Worm (Caenorhabditis elegans): ENCODE measurements around the gene swt-7.

Gene swt-7

ce11 chrV:5035058-5035457 lies 4.4 kb upstream of the swt-7 start, which contains the start of gene K11D12.6:
Gene K11D12.6, minus strand, starts transcription at chrV:5035158.
- TF ChIP-seq nhr-42 (GFP tag; IDR thresholded peaks at IDR 0.05) (no peak), jun-1 (tag; optimal IDR thresholded peaks at IDR 0.05) (no peak), madf-5 (GFP tag; IDR thresholded peaks at IDR 0.05) (no peak), Y48G9A.11 (GFP tag; IDR thresholded peaks at IDR 0.05) (no peak), ces-1 (GFP tag; optimal IDR thresholded peaks at IDR 0.05) (no peak), saeg-2 (GFP tag; IDR thresholded peaks at IDR 0.05) (no peak), php-3 (GFP tag; IDR thresholded peaks at IDR 0.05) (no peak), nhr-48 (tag; optimal IDR thresholded peaks at IDR 0.05) (no peak), T20F7.1 (GFP tag; optimal IDR thresholded peaks at IDR 0.05) (no peak), set-16 (GFP tag; IDR thresholded peaks at IDR 0.05) (no peak), attf-4 (tag; optimal IDR thresholded peaks at IDR 0.05) (no peak), zfp-2 (tag; optimal IDR thresholded peaks at IDR 0.05) (no peak), pha-4 (GFP tag; IDR thresholded peaks at IDR 0.05) (no peak), pha-4 (tag; optimal IDR thresholded peaks at IDR 0.05) (no peak)

- TF ChIP-seq ztf-7 (tag; optimal IDR thresholded peaks at IDR 0.05) = no peak
- no peak for TF ChIP-seq lin-13 (GFP tag; optimal IDR thresholded peaks at IDR 0.05)
- no peak for TF ChIP-seq dmd-6 (GFP tag; IDR thresholded peaks at IDR 0.05)
- peak in 1 of 2 experiments; percentile 6 for TF ChIP-seq hif-1 (tag; optimal IDR thresholded peaks at IDR 0.05)
Observed at ce11 chrV:5033099-5033498, 2.5 kb upstream of the swt-7 start, which contains the start of gene K11D12.13. Gene K11D12.13, plus strand, starts transcription at chrV:5033399.

- TF ChIP-seq lin-29 (GFP tag; IDR thresholded peaks at IDR 0.05) (no peak), gei-8 (GFP tag; optimal IDR thresholded peaks at IDR 0.05) (no peak), lsy-2 (tag; optimal IDR thresholded peaks at IDR 0.05) (no peak), Y75B8A.6 (GFP tag; IDR thresholded peaks at IDR 0.05) (no peak), daf-16 (GFP tag; optimal IDR thresholded peaks at IDR 0.05) (no peak), daf-16 (tag; optimal IDR thresholded peaks at IDR 0.05) (peak; percentile 84), daf-8 (GFP tag; IDR thresholded peaks at IDR 0.05) (no peak), D1046.2 (GFP tag; IDR thresholded peaks at IDR 0.05) (no peak), dve-1 (tag; optimal IDR thresholded peaks at IDR 0.05; ENCODE audit: insufficient read depth) (peak; percentile 34), zfp-3 (GFP tag; conservative IDR thresholded peaks at IDR 0.05) (no peak), ceh-44 (GFP tag; IDR thresholded peaks at IDR 0.05) (no peak), sdz-12 (GFP tag; optimal IDR thresholded peaks at IDR 0.05) (no peak), tra-1 (GFP tag; IDR thresholded peaks at IDR 0.05) (no peak), hif-1 (tag; optimal IDR thresholded peaks at IDR 0.05) (peak in 1 of 2 experiments; percentile 43), zip-11 (GFP tag; IDR thresholded peaks at IDR 0.05) (no peak), aha-1 (tag) (peak; percentile 39), dmd-6 (GFP tag; IDR thresholded peaks at IDR 0.05) (peak; percentile 56), hlh-30 (tag; optimal IDR thresholded peaks at IDR 0.05; ENCODE audit: insufficient read depth) (peak; percentile 60), ctbp-1 (GFP tag; IDR thresholded peaks at IDR 0.05) (no peak), mxl-3 (GFP tag; optimal IDR thresholded peaks at IDR 0.05) (peak; percentile 2), F26F4.8 (GFP tag; conservative IDR thresholded peaks at IDR 0.05) (no peak), spr-1 (tag; optimal IDR thresholded peaks at IDR 0.05) (no peak), mxl-2 (GFP tag; conservative IDR thresholded peaks at IDR 0.05) (no peak), attf-4 (tag; optimal IDR thresholded peaks at IDR 0.05) (no peak), php-3 (GFP tag; IDR thresholded peaks at IDR 0.05) (no peak), ZK337.2 (GFP tag; IDR thresholded peaks at IDR 0.05) (no peak), skn-1 (tag; optimal IDR thresholded peaks at IDR 0.05) (no peak), lir-3 (tag; optimal IDR thresholded peaks at IDR 0.05) (no peak), ama-1 (optimal IDR thresholded peaks at IDR 0.05) (no peak), dmd-8 (GFP tag; IDR thresholded peaks at IDR 0.05) (no peak), lin-13 (GFP tag; optimal IDR thresholded peaks at IDR 0.05) (no peak), Y5F2A.4 (GFP tag; optimal IDR thresholded peaks at IDR 0.05) (no peak), lin-39 (tag; optimal IDR thresholded peaks at IDR 0.05) (no peak), mep-1 (tag; optimal IDR thresholded peaks at IDR 0.05) (no peak), mdl-1 (tag; optimal IDR thresholded peaks at IDR 0.05) (peak; percentile 78 to 86), hlh-11 (tag; optimal IDR thresholded peaks at IDR 0.05) (peak; percentile 65)
Observed at ce11 chrV:5032176-5032575, 1.6 kb upstream of the swt-7 start.

Measured in whole organism, L4 larva.